Worm (Caenorhabditis elegans): ENCODE measurements around the gene srg-13.

DNA sequence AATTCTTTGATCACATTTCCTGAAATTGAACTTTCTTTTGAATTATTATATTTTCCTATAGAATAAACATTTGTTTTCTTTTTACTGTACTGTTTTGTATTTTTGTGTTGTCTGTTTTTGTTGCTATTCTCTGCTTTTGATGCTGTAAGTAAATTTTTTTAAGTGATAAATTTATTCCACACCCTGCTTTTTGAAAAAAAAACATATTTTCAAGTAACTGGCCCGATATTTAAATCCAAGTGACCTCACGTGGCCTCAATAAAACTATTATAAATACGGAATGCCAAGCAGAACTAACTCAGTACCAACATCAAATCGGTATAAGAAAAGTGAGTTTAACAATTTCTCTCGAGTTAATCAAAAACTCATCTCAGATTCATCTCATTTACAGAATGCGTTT, 43.9 kb upstream of the srg-13 start, which contains the start of gene clec-151:
- TF ChIP-seq mep-1 (tag; optimal IDR thresholded peaks at IDR 0.05) (no peak), nhr-237 (tag; optimal IDR thresholded peaks at IDR 0.05) (no peak), lsy-2 (tag; optimal IDR thresholded peaks at IDR 0.05) (no peak), snpc-4 (tag; optimal IDR thresholded peaks at IDR 0.05) (no peak), unc-62 (GFP tag; optimal IDR thresholded peaks at IDR 0.05) (no peak), nhr-28 (tag; optimal IDR thresholded peaks at IDR 0.05) (no peak), nhr-12 (tag; optimal IDR thresholded peaks at IDR 0.05) (no peak), unc-39 (tag; optimal IDR thresholded peaks at IDR 0.05) (no peak), elt-1 (tag; optimal IDR thresholded peaks at IDR 0.05; ENCODE audit: borderline replicate concordance, insufficient read depth) (no peak), tbx-8 (GFP tag; optimal IDR thresholded peaks at IDR 0.05) (no peak)
